Worm (Caenorhabditis elegans): ENCODE data around the gene sorf-2.
A peak's percentile ranks its signal among the peaks of the same experiment; 100 is the strongest.

sorf-2 gene

DNA sequence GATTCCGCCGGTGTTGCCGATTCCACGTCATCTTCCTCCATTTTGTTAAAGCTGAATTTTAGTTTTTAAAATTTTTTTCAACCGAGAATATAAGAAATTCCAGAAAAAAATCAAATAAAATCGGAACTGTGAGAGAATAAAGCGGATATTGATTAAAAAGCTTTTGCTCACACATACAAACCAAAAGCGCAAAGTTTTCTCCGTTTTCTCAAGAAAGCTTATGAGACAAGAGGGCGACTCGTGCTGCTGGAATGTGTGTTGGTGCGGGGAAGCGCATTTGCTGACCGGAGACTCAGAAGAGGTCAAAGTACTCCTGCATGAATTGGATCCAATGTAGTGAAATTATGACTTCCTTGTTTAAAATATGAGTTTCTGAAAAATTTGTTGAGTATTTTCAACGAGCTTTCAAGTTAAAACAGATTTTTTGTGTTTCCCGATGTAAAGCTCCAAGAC, 53.5 kb downstream of the sorf-2 start, which contains the start of gene paqr-2 (continued):
- TF ChIP-seq arid-1 (GFP tag; conservative IDR thresholded peaks at IDR 0.05), result no peak

DNA sequence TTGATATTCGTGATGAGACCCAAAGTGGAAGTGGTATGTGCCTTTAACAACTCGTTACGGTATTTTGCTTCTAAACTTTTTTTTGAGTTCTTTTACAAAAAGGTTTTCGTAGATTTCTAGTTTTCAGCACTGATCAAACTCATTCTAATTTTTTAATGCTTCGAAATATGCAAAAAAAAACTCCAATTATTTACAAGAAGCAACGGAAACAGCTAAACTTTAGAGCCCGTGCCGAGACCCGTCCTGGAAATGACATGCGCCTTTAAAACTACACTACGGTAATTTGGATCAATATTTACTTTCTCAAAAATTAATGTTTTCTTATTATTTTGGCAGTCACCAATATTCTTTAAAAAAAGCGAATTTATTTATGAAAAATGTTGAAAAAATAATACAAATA, 54.1 kb downstream of the sorf-2 start:
- TF ChIP-seq F49E8.2 (tag; optimal IDR thresholded peaks at IDR 0.05; ENCODE audit: borderline replicate concordance) (peak; percentile 73), lsy-2 (tag; optimal IDR thresholded peaks at IDR 0.05) (peak in 1 of 2 experiments; percentile 10), saeg-2 (GFP tag; IDR thresholded peaks at IDR 0.05) (no peak), snpc-1.2 (GFP tag; IDR thresholded peaks at IDR 0.05) (0 out of 2 replicates have a peak, but pooled peaks have one; percentile 40), Y48G9A.11 (GFP tag; IDR thresholded peaks at IDR 0.05) (0 out of 2 replicates have a peak, but pooled peaks have one; percentile 10), lin-13 (GFP tag; optimal IDR thresholded peaks at IDR 0.05) (no peak)

DNA sequence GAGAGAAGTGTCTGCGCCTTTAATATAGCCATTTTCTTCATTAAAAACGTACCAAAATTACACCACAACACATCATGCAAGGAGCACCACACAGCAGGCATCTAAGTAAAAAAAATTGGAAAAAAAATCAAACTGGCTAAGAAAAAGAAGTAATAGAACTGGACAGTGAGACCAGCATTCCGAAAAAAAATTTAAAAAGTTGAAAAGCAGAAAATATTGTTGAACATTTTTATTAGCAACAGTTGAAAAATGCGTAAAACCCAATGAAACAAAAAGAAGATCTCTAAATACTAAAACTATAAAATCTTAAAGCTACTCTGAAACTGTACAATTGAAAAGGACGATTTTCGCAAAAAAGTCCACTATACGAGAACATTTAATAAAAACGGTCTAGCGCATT, 55.6 kb downstream of the sorf-2 start, which contains the start of gene Y32H12A.6:
Gene Y32H12A.6 (minus strand): TSS at position 101 of the 400 bp plus-strand sequence.
- TF ChIP-seq unc-62 (GFP tag; optimal IDR thresholded peaks at IDR 0.05 in 1 of 2) (no peak), unc-62 (tag; optimal IDR thresholded peaks at IDR 0.05) (no peak), gei-8 (GFP tag; optimal IDR thresholded peaks at IDR 0.05) (no peak), nhr-28 (tag; optimal IDR thresholded peaks at IDR 0.05) (no peak), Y75B8A.6 (GFP tag; IDR thresholded peaks at IDR 0.05) (no peak), mxl-3 (GFP tag; optimal IDR thresholded peaks at IDR 0.05) (no peak)
